Fruit fly (Drosophila melanogaster): Measurements from ENCODE around the gene Rop.
A peak's percentile ranks its signal among the peaks of the same experiment; 100 is the strongest.

The Rop gene

dm6 chr3L:4102496-4103257, 36.1 kb downstream of the Rop start, which contains the start of gene CG14995 (continued):
- no peak for TF ChIP-seq CG31441 (GFP tag; IDR thresholded peaks at IDR 0.05)
- peak; percentile 2 for TF ChIP-seq Ets97D (GFP tag; optimal IDR thresholded peaks at IDR 0.05)
- TF ChIP-seq CG2875 (GFP tag; optimal IDR thresholded peaks at IDR 0.05), result no peak
- no peak for TF ChIP-seq hth (optimal IDR thresholded peaks at IDR 0.05)
- peak in 1 of 2 experiments; percentile 57 for TF ChIP-seq Eip74EF (GFP tag; optimal IDR thresholded peaks at IDR 0.05)
- no peak for TF ChIP-seq CG18476 (GFP tag; optimal IDR thresholded peaks at IDR 0.05)
- peak; percentile 42; the same call in 1 of the 2 replicates for TF ChIP-seq Atf6 (GFP tag; IDR thresholded peaks at IDR 0.05)
- peak; percentile 37 for TF ChIP-seq kah (GFP tag; optimal IDR thresholded peaks at IDR 0.05)
- peak; percentile 75 for TF ChIP-seq CG16813 (GFP tag; IDR thresholded peaks at IDR 0.05; ENCODE audit: partially characterized antibody)
- TF ChIP-seq CG6813 (GFP tag; optimal IDR thresholded peaks at IDR 0.05), result no peak
- TF ChIP-seq abd-A (tag; optimal IDR thresholded peaks at IDR 0.05), result peak; percentile 66
- no peak for TF ChIP-seq CG1529 (GFP tag; optimal IDR thresholded peaks at IDR 0.05)
- no peak for TF ChIP-seq org-1 (GFP tag; optimal IDR thresholded peaks at IDR 0.05)
- TF ChIP-seq CG2199 (GFP tag; IDR thresholded peaks at IDR 0.05), result no peak
- TF ChIP-seq Jarid2 (GFP tag; optimal IDR thresholded peaks at IDR 0.05), result peak; percentile 77
- no peak for TF ChIP-seq tio (GFP tag; optimal IDR thresholded peaks at IDR 0.05)
- TF ChIP-seq cas (GFP tag; IDR thresholded peaks at IDR 0.05), result no peak
- TF ChIP-seq zfh2 (GFP tag; optimal IDR thresholded peaks at IDR 0.05), result no peak
- no peak for TF ChIP-seq Neu2 (GFP tag; optimal IDR thresholded peaks at IDR 0.05; ENCODE audit: borderline replicate concordance)
- TF ChIP-seq Atf-2 (GFP tag; optimal IDR thresholded peaks at IDR 0.05), result no peak
- peak; percentile 39 for TF ChIP-seq CG17385 (GFP tag; optimal IDR thresholded peaks at IDR 0.05)
- TF ChIP-seq CG3847 (GFP tag; IDR thresholded peaks at IDR 0.05), result no peak
- TF ChIP-seq jigr1 (GFP tag; IDR thresholded peaks at IDR 0.05), result no peak
- TF ChIP-seq Gsc (GFP tag; IDR thresholded peaks at IDR 0.05), result no peak
- TF ChIP-seq HHEX (GFP tag; optimal IDR thresholded peaks at IDR 0.05), result peak; percentile 7
- TF ChIP-seq Optix (GFP tag; IDR thresholded peaks at IDR 0.05), result no peak
- no peak for TF ChIP-seq MTF-1 (GFP tag; optimal IDR thresholded peaks at IDR 0.05; ENCODE audit: borderline replicate concordance)
- no peak for TF ChIP-seq CG33557 (GFP tag; optimal IDR thresholded peaks at IDR 0.05)
- TF ChIP-seq CG13775 (GFP tag; optimal IDR thresholded peaks at IDR 0.05), result no peak
- peak; percentile 63 for TF ChIP-seq CG13296 (GFP tag; optimal IDR thresholded peaks at IDR 0.05)
- no peak for TF ChIP-seq Stat92E (GFP tag; optimal IDR thresholded peaks at IDR 0.05)
- TF ChIP-seq CG14014 (GFP tag; IDR thresholded peaks at IDR 0.05), result no peak
- no peak for TF ChIP-seq ems (GFP tag; optimal IDR thresholded peaks at IDR 0.05)
- TF ChIP-seq Camta (GFP tag; optimal IDR thresholded peaks at IDR 0.05), result no peak
- peak; percentile 69 for TF ChIP-seq Med (GFP tag)
- no peak for TF ChIP-seq btn (GFP tag; optimal IDR thresholded peaks at IDR 0.05)
- TF ChIP-seq H2.0 (GFP tag; IDR thresholded peaks at IDR 0.05), result no peak
- TF ChIP-seq prd (optimal IDR thresholded peaks at IDR 0.05), result no peak
- no peak for TF ChIP-seq prd (GFP tag; IDR thresholded peaks at IDR 0.05)
- TF ChIP-seq HLH3B (GFP tag; IDR thresholded peaks at IDR 0.05), result 0 out of 2 replicates have a peak, but pooled peaks have one; percentile 22
- TF ChIP-seq odd (GFP tag; optimal IDR thresholded peaks at IDR 0.05), result peak; percentile 14
- TF ChIP-seq klu (GFP tag; IDR thresholded peaks at IDR 0.05), result no peak
- TF ChIP-seq CG10321 (GFP tag; IDR thresholded peaks at IDR 0.05), result 0 out of 2 replicates have a peak, but pooled peaks have one; percentile 10
- TF ChIP-seq CrebB (tag; optimal IDR thresholded peaks at IDR 0.05), result no peak
- no peak for TF ChIP-seq Hey (tag; optimal IDR thresholded peaks at IDR 0.05)
- peak; percentile 31 for TF ChIP-seq caup (GFP tag; optimal IDR thresholded peaks at IDR 0.05; ENCODE audit: severe bottlenecking)
- no peak for TF ChIP-seq Aef1 (GFP tag; IDR thresholded peaks at IDR 0.05)
